Worm (Caenorhabditis elegans) whole organism, young adult: ENCODE measurements around the gene C50D2.2.

ENCODE experiments used
- B0019.2 ChIP-seq: fragments of 200-800 bp; sonication (Bioruptor generic); conservative IDR thresholded peaks from 2 replicates; pipeline ENCODE4 v1.3.6; 2022; ENCODE audit warnings: missing genetic modification reagents, missing genetic modification characterization, missing compliant biosample characterization
- B0035.1 ChIP-seq: sonication (generic microtip); optimal IDR thresholded peaks from 2 replicates; lab custom pipeline; 2016; ENCODE audit warnings: missing genetic modification characterization, mild to moderate bottlenecking, missing compliant biosample characterization, missing genotype, missing genetic modification reagents
- C17E4.6 ChIP-seq: fragments of 200-800 bp; sonication (Bioruptor generic); IDR thresholded peaks from 2 replicates; pipeline ENCODE4 v1.3.6; 2022; ENCODE audit warnings: missing genetic modification reagents, missing genetic modification characterization, missing compliant biosample characterization
- F22D6.2 ChIP-seq: sonication (generic microtip); optimal IDR thresholded peaks from 2 replicates; lab custom pipeline; 2016; ENCODE audit warnings: mild to moderate bottlenecking, missing genetic modification characterization, missing compliant biosample characterization
- F57C9.4 ChIP-seq: sonication (generic microtip); optimal IDR thresholded peaks from 2 replicates; lab custom pipeline; 2017; ENCODE audit warnings: mild to moderate bottlenecking, missing genetic modification characterization, missing compliant biosample characterization
- K12H6.12 ChIP-seq: fragments of 200-800 bp; sonication (Bioruptor generic); optimal IDR thresholded peaks from 2 replicates; lab custom pipeline; 2018; ENCODE audit warnings: mild to moderate bottlenecking, missing genetic modification characterization, missing compliant biosample characterization
- T07F8.4 ChIP-seq: sonication (generic microtip); optimal IDR thresholded peaks from 2 replicates; lab custom pipeline; 2016; ENCODE audit warnings: mild to moderate bottlenecking, missing genetic modification characterization, moderate library complexity, missing compliant biosample characterization
- T26A5.8 ChIP-seq: sonication (generic microtip); optimal IDR thresholded peaks from 2 replicates; lab custom pipeline; 2016; ENCODE audit warnings: missing genetic modification characterization, missing compliant biosample characterization
- Y95B8A.8 ChIP-seq: fragments of 200-800 bp; sonication (Bioruptor generic); IDR thresholded peaks from 2 replicates; pipeline ENCODE4 v1.3.6; 2022; ENCODE audit warnings: missing genetic modification reagents, missing genetic modification characterization, missing compliant biosample characterization
- ZK185.1 ChIP-seq: sonication (generic microtip); optimal IDR thresholded peaks from 2 replicates; lab custom pipeline; 2016; ENCODE audit warnings: mild to moderate bottlenecking, missing genetic modification characterization, missing compliant biosample characterization; ENCODE audit not compliant: poor library complexity, severe bottlenecking
- akir-1 ChIP-seq: fragments of 200-800 bp; sonication (Bioruptor generic); optimal IDR thresholded peaks from 2 replicates; lab custom pipeline; 2018; ENCODE audit warnings: mild to moderate bottlenecking, missing genetic modification characterization, moderate library complexity, missing compliant biosample characterization
- atf-7 ChIP-seq: sonication (generic microtip); optimal IDR thresholded peaks from 2 replicates; lab custom pipeline; 2017; ENCODE audit warnings: mild to moderate bottlenecking, missing genetic modification characterization, missing compliant biosample characterization
- attf-5 ChIP-seq: fragments of 200-800 bp; sonication (Bioruptor generic); optimal IDR thresholded peaks from 2 replicates; lab custom pipeline; 2018; ENCODE audit warnings: mild to moderate bottlenecking, missing genetic modification characterization, missing compliant biosample characterization
- attf-6 ChIP-seq: fragments of 200-800 bp; sonication (Bioruptor generic); IDR thresholded peaks from 2 replicates; pipeline ENCODE4 v1.3.6; 2022; ENCODE audit warnings: missing genetic modification reagents, missing genetic modification characterization, missing compliant biosample characterization
- bed-1 ChIP-seq: fragments of 200-800 bp; sonication (Bioruptor generic); IDR thresholded peaks from 2 replicates; pipeline ENCODE4 v1.3.6; 2022; ENCODE audit warnings: missing genetic modification reagents, missing genetic modification characterization, missing compliant biosample characterization
- bed-2 ChIP-seq: fragments of 200-800 bp; sonication (Bioruptor generic); IDR thresholded peaks from 2 replicates; pipeline ENCODE4 v1.3.6; 2022; ENCODE audit warnings: missing genetic modification reagents, missing genetic modification characterization, missing compliant biosample characterization
- cebp-2 ChIP-seq: fragments of 200-800 bp; sonication (Bioruptor generic); IDR thresholded peaks from 2 replicates; pipeline ENCODE4 v1.3.6; 2022; ENCODE audit warnings: missing genetic modification characterization, missing compliant biosample characterization
- ceh-40 ChIP-seq: fragments of 200-800 bp; sonication (Bioruptor generic); IDR thresholded peaks from 2 replicates; pipeline ENCODE4 v1.3.6; 2022; ENCODE audit warnings: missing genetic modification characterization, missing compliant biosample characterization
- ceh-79 ChIP-seq: sonication (generic microtip); optimal IDR thresholded peaks from 2 replicates; lab custom pipeline; 2017; ENCODE audit warnings: mild to moderate bottlenecking, missing genetic modification characterization, missing compliant biosample characterization
- dox-1 ChIP-seq: fragments of 200-800 bp; sonication (Bioruptor generic); IDR thresholded peaks from 2 replicates; pipeline ENCODE4 v1.3.6; 2022; ENCODE audit warnings: missing genetic modification reagents, missing genetic modification characterization, missing compliant biosample characterization
- dpl-1 ChIP-seq: fragments of 150-350 bp; optimal IDR thresholded peaks from 2 replicates; lab custom pipeline; 2014; ENCODE audit warnings: missing biosample characterization, missing genetic modification reagents, missing genetic modification characterization
- egl-18 ChIP-seq: fragments of 200-800 bp; sonication (Bioruptor generic); IDR thresholded peaks from 2 replicates; pipeline ENCODE4 v1.3.6; 2022; ENCODE audit warnings: missing genetic modification reagents, missing genetic modification characterization, missing compliant biosample characterization
- ekl-4 ChIP-seq: fragments of 200-800 bp; sonication (Bioruptor generic); IDR thresholded peaks from 2 replicates; pipeline ENCODE4 v1.3.6; 2022; ENCODE audit warnings: missing genetic modification reagents, missing genetic modification characterization, missing compliant biosample characterization
- ets-4 ChIP-seq: fragments of 200-800 bp; sonication (Bioruptor generic); optimal IDR thresholded peaks from 2 replicates; lab custom pipeline; 2018; ENCODE audit warnings: mild to moderate bottlenecking, missing genetic modification characterization, missing compliant biosample characterization
- fkh-3 ChIP-seq: sonication (generic microtip); optimal IDR thresholded peaks from 2 replicates; lab custom pipeline; 2016; ENCODE audit warnings: mild to moderate bottlenecking, missing genetic modification characterization, missing compliant biosample characterization
- him-1 ChIP-seq: sonication (generic microtip); optimal IDR thresholded peaks from 2 replicates; lab custom pipeline; 2016; ENCODE audit warnings: missing genotype, missing genetic modification reagents, missing genetic modification characterization, missing compliant biosample characterization
- hlh-12 ChIP-seq: sonication (generic microtip); optimal IDR thresholded peaks from 2 replicates; lab custom pipeline; 2016; ENCODE audit warnings: missing genetic modification characterization, missing compliant biosample characterization
- hlh-26 ChIP-seq: fragments of 200-800 bp; sonication (Bioruptor generic); conservative IDR thresholded peaks from 2 replicates; pipeline ENCODE4 v1.3.6; 2022; ENCODE audit warnings: missing genetic modification reagents, missing genetic modification characterization, missing compliant biosample characterization
- hrde-1 ChIP-seq: sonication (generic microtip); optimal IDR thresholded peaks from 2 replicates; lab custom pipeline; 2016; ENCODE audit warnings: missing genetic modification characterization, mild to moderate bottlenecking, missing compliant biosample characterization, moderate library complexity, missing genotype, missing genetic modification reagents, borderline replicate concordance
- hsf-1 ChIP-seq: fragments of 200-800 bp; sonication (Bioruptor generic); IDR thresholded peaks from 2 replicates; pipeline ENCODE4 v1.3.6; 2022; ENCODE audit warnings: missing genetic modification reagents, missing genetic modification characterization, missing compliant biosample characterization
- lag-1 ChIP-seq: fragments of 200-800 bp; sonication (Bioruptor generic); IDR thresholded peaks from 2 replicates; pipeline ENCODE4 v1.3.6; 2022; ENCODE audit warnings: missing genetic modification reagents, missing genetic modification characterization, missing compliant biosample characterization
- let-607 ChIP-seq, 2 experiments: fragments of 200-800 bp in 1 of 2; sonication (Bioruptor generic) in 1 of 2; sonication (generic microtip) in 1 of 2; optimal IDR thresholded peaks; 2 replicates each; lab custom pipeline; 2016 to 2018; ENCODE audit warnings: mild to moderate bottlenecking in 2 of 2, missing compliant biosample characterization in 2 of 2, missing genetic modification characterization in 2 of 2, moderate library complexity in 2 of 2, missing genotype in 1 of 2
- madf-6 ChIP-seq: fragments of 200-800 bp; sonication (Bioruptor generic); IDR thresholded peaks from 2 replicates; pipeline ENCODE4 v1.3.6; 2022; ENCODE audit warnings: missing genetic modification reagents, missing genetic modification characterization, missing compliant biosample characterization
- madf-8 ChIP-seq: fragments of 200-800 bp; sonication (Bioruptor generic); conservative IDR thresholded peaks from 2 replicates; pipeline ENCODE4 v1.3.6; 2022; ENCODE audit warnings: missing genetic modification reagents, missing genetic modification characterization, missing compliant biosample characterization
- mel-28 ChIP-seq: sonication (generic microtip); optimal IDR thresholded peaks from 2 replicates; lab custom pipeline; 2016; ENCODE audit warnings: borderline replicate concordance, mild to moderate bottlenecking, missing genetic modification characterization, missing compliant biosample characterization
- mes-4 ChIP-seq: sonication (generic microtip); optimal IDR thresholded peaks from 2 replicates; lab custom pipeline; 2016; ENCODE audit warnings: missing genotype, missing genetic modification characterization, missing compliant biosample characterization
- mxl-1 ChIP-seq: sonication (generic microtip); optimal IDR thresholded peaks from 2 replicates; lab custom pipeline; 2016; ENCODE audit warnings: missing genetic modification characterization, missing compliant biosample characterization
- nhr-179 ChIP-seq: sonication (generic microtip); optimal IDR thresholded peaks from 2 replicates; lab custom pipeline; 2016; ENCODE audit warnings: mild to moderate bottlenecking, missing genetic modification characterization, missing compliant biosample characterization
- nhr-90 ChIP-seq: sonication (generic microtip); optimal IDR thresholded peaks from 2 replicates; lab custom pipeline; 2016; ENCODE audit warnings: missing genotype, mild to moderate bottlenecking, missing genetic modification characterization, missing compliant biosample characterization
- rec-8 ChIP-seq, 2 experiments: sonication (generic microtip); optimal IDR thresholded peaks; 2 replicates each; lab custom pipeline; 2016; ENCODE audit warnings: mild to moderate bottlenecking in 2 of 2, missing genetic modification characterization in 2 of 2, missing genetic modification reagents in 2 of 2, missing genotype in 2 of 2, missing biosample characterization in 1 of 2, missing compliant biosample characterization in 1 of 2, moderate library complexity in 1 of 2
- snpc-1.1 ChIP-seq: sonication (generic microtip); optimal IDR thresholded peaks from 2 replicates; lab custom pipeline; 2017; ENCODE audit warnings: missing genetic modification characterization, mild to moderate bottlenecking, missing compliant biosample characterization, antibody characterized with exemption, moderate library complexity, missing genotype, missing genetic modification reagents; ENCODE audit not compliant: insufficient read depth
- snpc-1.3 ChIP-seq: sonication (generic microtip); optimal IDR thresholded peaks from 2 replicates; lab custom pipeline; 2017; ENCODE audit warnings: missing genetic modification characterization, mild to moderate bottlenecking, missing compliant biosample characterization, antibody characterized with exemption, moderate library complexity, missing genotype, missing genetic modification reagents; ENCODE audit not compliant: insufficient read depth
- sptf-2 ChIP-seq: fragments of 200-800 bp; sonication (Bioruptor generic); optimal IDR thresholded peaks from 2 replicates; lab custom pipeline; 2018; ENCODE audit warnings: mild to moderate bottlenecking, missing genetic modification characterization, missing compliant biosample characterization
- tbp1 ChIP-seq: fragments of 200-800 bp; sonication (Bioruptor generic); optimal IDR thresholded peaks from 2 replicates; lab custom pipeline; 2018; ENCODE audit warnings: mild to moderate bottlenecking, missing genetic modification characterization, missing compliant biosample characterization
- tbx-9 ChIP-seq: sonication (generic microtip); optimal IDR thresholded peaks from 2 replicates; lab custom pipeline; 2016; ENCODE audit warnings: borderline replicate concordance, missing genetic modification characterization, inconsistent platforms, missing compliant biosample characterization
- tlf-1 ChIP-seq: fragments of 200-800 bp; sonication (Bioruptor generic); optimal IDR thresholded peaks from 2 replicates; lab custom pipeline; 2018; ENCODE audit warnings: mild to moderate bottlenecking, missing genetic modification characterization, missing compliant biosample characterization
- ztf-22 ChIP-seq: fragments of 200-800 bp; sonication (Bioruptor generic); optimal IDR thresholded peaks from 2 replicates; lab custom pipeline; 2018; ENCODE audit warnings: mild to moderate bottlenecking, missing genetic modification characterization, moderate library complexity, missing compliant biosample characterization
- ztf-28 ChIP-seq: fragments of 200-800 bp; sonication (Bioruptor generic); IDR thresholded peaks from 2 replicates; pipeline ENCODE4 v1.3.6; 2022; ENCODE audit warnings: missing genetic modification reagents, missing genetic modification characterization, missing compliant biosample characterization
- ztf-6 ChIP-seq: fragments of 200-800 bp; sonication (Bioruptor generic); IDR thresholded peaks from 2 replicates; pipeline ENCODE4 v1.3.6; 2022; ENCODE audit warnings: missing genetic modification reagents, missing genetic modification characterization, missing compliant biosample characterization

C50D2.2 gene

DNA sequence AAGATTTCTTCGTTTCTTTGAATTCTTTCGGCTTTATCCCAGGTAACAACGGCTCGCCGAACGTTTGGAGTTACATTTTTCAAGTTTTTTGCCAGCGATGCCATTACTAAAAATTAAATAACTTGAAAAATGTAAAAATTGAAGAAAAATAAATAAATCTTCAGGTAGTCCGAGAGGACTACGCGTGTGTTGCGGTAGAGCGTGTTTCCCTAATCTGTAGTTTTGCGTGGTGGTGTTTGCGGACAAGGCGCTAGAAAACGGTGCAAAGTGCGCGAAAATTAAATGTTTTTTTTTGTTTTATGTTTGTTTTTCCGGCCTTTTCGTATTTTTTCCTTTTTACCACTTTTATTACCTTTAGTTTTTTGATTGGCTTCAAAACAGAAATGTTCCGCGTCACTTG is 46.9 kb downstream of the C50D2.2 start, which contains the start of gene mrpl-28 (continued):
- TF ChIP-seq mes-4 (tag; lab: Kevin White, UChicago) = no peak
- peak; percentile 11 for TF ChIP-seq F22D6.2
- TF ChIP-seq fkh-3 = no peak
- peak; percentile 69 for TF ChIP-seq tlf-1 (GFP tag; lab: Kevin White, UChicago)
- TF ChIP-seq ceh-79 (tag; lab: Kevin White, UChicago) = no peak
- TF ChIP-seq T07F8.4 (tag; lab: Kevin White, UChicago) = no peak
- TF ChIP-seq ztf-28 (GFP tag; lab: Robert Waterston, UW) = no peak
- peak; percentile 20 for TF ChIP-seq K12H6.12
- no peak for TF ChIP-seq atf-7 (tag; lab: Kevin White, UChicago)
- TF ChIP-seq T26A5.8 = no peak
- TF ChIP-seq him-1 (tag; lab: Kevin White, UChicago) = peak; percentile 12
- no peak for TF ChIP-seq bed-2 (GFP tag; lab: Robert Waterston, UW)
- no peak for TF ChIP-seq akir-1 (GFP tag; lab: Kevin White, UChicago)
- no peak for TF ChIP-seq cebp-2 (GFP tag; lab: Robert Waterston, UW)
- peak; percentile 74 for TF ChIP-seq dpl-1 (GFP tag; lab: Kevin White, UChicago)
- no peak for TF ChIP-seq rec-8 (tag; optimal IDR thresholded peaks at IDR 0.05; lab: Kevin White, UChicago)
- TF ChIP-seq mel-28 (tag; lab: Kevin White, UChicago) = no peak
- peak; percentile 60 for TF ChIP-seq tbp1
- TF ChIP-seq ztf-22 (GFP tag; lab: Kevin White, UChicago) = no peak
- peak in 1 of 2 experiments; percentile 50 for TF ChIP-seq let-607 (tag; optimal IDR thresholded peaks at IDR 0.05; lab: Kevin White, UChicago)
- no peak for TF ChIP-seq snpc-1.1
- TF ChIP-seq Y95B8A.8 (GFP tag; lab: Robert Waterston, UW) = 0 out of 2 replicates have a peak, but pooled peaks have one; percentile 61
- peak; percentile 17 for TF ChIP-seq snpc-1.3 (tag; lab: Kevin White, UChicago)
- TF ChIP-seq B0019.2 = no peak
- TF ChIP-seq ztf-6 (GFP tag; lab: Robert Waterston, UW) = no peak
- TF ChIP-seq attf-5 (GFP tag; lab: Kevin White, UChicago) = peak; percentile 67
- no peak for TF ChIP-seq sptf-2 (GFP tag; lab: Kevin White, UChicago)
- TF ChIP-seq mxl-1 (tag; lab: Kevin White, UChicago) = no peak
- peak; percentile 41 for TF ChIP-seq ZK185.1
- TF ChIP-seq lag-1 (GFP tag; lab: Robert Waterston, UW) = no peak
- no peak for TF ChIP-seq tbx-9 (tag; lab: Kevin White, UChicago)
- no peak for TF ChIP-seq ets-4 (GFP tag; lab: Kevin White, UChicago)
- peak; percentile 76 for TF ChIP-seq madf-6 (GFP tag; lab: Robert Waterston, UW)
- peak; percentile 92 for TF ChIP-seq ekl-4 (GFP tag; lab: Robert Waterston, UW)
- TF ChIP-seq hrde-1 = peak; percentile 6
- no peak for TF ChIP-seq nhr-179
- TF ChIP-seq nhr-90 (tag; lab: Kevin White, UChicago) = no peak
- TF ChIP-seq attf-6 = no peak
- TF ChIP-seq bed-1 (GFP tag; lab: Robert Waterston, UW) = no peak
- TF ChIP-seq hsf-1 = no peak
- TF ChIP-seq madf-8 (GFP tag; lab: Robert Waterston, UW) = no peak
- no peak for TF ChIP-seq egl-18 (GFP tag; lab: Robert Waterston, UW)
- no peak for TF ChIP-seq C17E4.6 (GFP tag; lab: Robert Waterston, UW)
- peak; percentile 87 for TF ChIP-seq dox-1 (GFP tag; lab: Robert Waterston, UW)
- no peak for TF ChIP-seq B0035.1
- TF ChIP-seq hlh-26 (GFP tag; lab: Robert Waterston, UW) = no peak
- no peak for TF ChIP-seq ceh-40
- TF ChIP-seq F57C9.4 (tag; lab: Kevin White, UChicago) = no peak
- no peak for TF ChIP-seq hlh-12 (tag; lab: Kevin White, UChicago)
